Worm (Caenorhabditis elegans): Measurements from ENCODE around the gene dmsr-3.

Gene dmsr-3

DNA sequence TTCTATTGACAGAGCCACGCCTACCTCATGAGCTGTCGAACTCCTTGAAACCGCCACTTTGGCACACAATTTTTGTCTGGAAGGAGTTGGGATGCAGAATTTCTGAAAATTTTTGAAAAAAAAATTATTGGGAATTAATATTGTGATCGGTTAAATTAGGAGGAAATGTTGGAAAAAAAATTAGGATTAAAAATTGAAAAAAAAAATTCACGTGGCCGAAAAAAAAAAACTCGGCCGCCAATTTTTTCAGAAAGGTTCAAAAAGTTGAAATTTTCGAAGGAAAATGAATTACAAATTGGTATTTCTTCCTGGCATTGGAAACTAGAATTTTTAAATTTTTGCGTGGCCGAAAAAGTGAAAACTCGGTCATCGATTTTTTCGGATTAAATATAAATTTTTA is at the start of gene dmsr-3:
Gene dmsr-3, minus strand, starts transcription at position 101 of the 400 bp plus-strand sequence.
- TF ChIP-seq W03F9.2 (tag; optimal IDR thresholded peaks at IDR 0.05) (no peak), him-1 (tag; optimal IDR thresholded peaks at IDR 0.05) (no peak), dao-5 (tag; optimal IDR thresholded peaks at IDR 0.05) (no peak)

DNA sequence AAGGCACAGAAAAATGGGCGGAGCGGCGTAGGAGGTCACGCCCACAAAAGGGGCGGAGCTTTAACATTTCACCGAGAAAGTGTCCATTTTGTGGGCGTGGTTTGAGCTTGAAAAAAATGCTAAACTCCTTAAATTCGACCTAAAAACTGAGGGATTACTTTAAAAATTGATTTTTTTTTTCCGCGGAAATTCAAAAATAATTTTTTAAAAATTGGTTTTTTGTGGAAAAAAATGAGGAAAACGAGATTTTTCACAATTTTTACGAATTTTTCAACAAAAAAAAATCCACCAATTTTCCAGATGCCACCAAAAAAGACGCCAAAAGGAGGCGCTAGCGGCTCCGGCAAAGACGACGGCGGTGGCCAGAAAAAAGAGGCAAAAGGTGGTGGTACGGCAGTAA is 46.7 kb upstream of the dmsr-3 start, which contains the start of gene pinn-4:
Gene pinn-4, plus strand, starts transcription at position 301 of the 400 bp plus-strand sequence.
- no peak for TF ChIP-seq him-1 (tag; optimal IDR thresholded peaks at IDR 0.05)
- no peak for TF ChIP-seq dao-5 (tag; optimal IDR thresholded peaks at IDR 0.05)
- no peak for TF ChIP-seq W03F9.2 (tag; optimal IDR thresholded peaks at IDR 0.05)

DNA sequence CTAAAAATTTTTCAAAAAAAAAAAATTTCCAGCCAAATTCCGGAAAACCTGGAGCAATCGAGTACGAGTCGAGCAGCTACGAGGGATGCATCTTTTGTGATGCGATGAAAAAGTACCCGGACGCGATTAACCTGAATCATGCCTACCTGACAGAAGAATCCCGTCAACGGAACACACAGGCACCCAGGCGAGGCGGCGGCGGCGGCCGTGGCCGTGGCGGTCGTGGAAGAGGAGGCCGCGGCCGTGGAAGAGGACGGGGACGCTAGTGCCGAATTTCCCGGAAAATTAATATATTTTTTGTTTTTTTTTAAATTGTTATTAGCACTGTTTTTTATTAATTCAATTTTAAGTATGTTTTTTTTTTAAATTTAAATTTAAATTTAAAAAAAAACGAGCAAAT is 45.6 kb upstream of the dmsr-3 start:
- TF ChIP-seq him-1 (tag; optimal IDR thresholded peaks at IDR 0.05) (no peak), dao-5 (tag; optimal IDR thresholded peaks at IDR 0.05) (no peak), W03F9.2 (tag; optimal IDR thresholded peaks at IDR 0.05) (no peak)

DNA sequence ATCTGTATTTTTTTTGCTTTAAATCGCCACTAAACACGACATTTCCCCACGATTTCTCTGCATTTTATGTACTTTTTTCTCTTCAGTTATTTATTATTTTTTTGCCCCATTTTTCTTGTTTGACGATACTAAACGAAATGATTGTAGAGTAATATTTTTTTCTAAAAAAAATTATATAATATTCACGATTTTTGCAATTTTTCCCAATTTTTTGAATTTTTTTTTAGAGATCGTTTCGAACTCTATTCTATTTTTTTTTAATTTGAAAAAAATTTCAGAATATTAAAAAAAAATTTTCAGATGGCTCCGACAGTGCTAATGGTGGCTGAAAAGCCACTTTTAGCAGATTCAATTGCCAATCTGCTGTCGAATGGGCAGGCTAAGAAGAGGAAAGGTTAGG is 33.5 kb upstream of the dmsr-3 start, which contains the start of gene Y48C3A.14:
Gene Y48C3A.14, plus strand, starts transcription at position 301 of the 400 bp plus-strand sequence.
- TF ChIP-seq him-1 (tag; optimal IDR thresholded peaks at IDR 0.05) (no peak), W03F9.2 (tag; optimal IDR thresholded peaks at IDR 0.05) (no peak), dao-5 (tag; optimal IDR thresholded peaks at IDR 0.05) (no peak)

DNA sequence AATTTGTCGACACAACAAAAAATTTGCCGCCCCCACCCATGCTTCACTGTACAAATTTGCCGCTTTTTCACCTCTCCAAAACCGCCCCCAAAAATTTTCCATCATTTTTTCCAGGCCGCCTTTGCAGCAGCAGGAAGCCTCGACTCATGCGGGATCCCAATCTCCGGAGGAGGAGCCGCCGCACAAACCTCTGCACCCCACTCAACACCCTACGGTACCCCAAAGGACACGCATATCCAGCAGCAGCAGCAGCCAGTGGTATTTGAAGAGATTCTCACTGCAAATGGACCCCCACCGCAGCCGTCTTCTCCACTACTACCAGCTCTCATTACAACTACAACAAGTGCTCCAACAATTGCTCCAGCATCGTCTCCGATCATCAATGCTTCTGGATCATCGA is 27.1 kb upstream of the dmsr-3 start:
- TF ChIP-seq W03F9.2 (tag; optimal IDR thresholded peaks at IDR 0.05) (no peak), dao-5 (tag; optimal IDR thresholded peaks at IDR 0.05) (no peak), him-1 (tag; optimal IDR thresholded peaks at IDR 0.05) (no peak)

DNA sequence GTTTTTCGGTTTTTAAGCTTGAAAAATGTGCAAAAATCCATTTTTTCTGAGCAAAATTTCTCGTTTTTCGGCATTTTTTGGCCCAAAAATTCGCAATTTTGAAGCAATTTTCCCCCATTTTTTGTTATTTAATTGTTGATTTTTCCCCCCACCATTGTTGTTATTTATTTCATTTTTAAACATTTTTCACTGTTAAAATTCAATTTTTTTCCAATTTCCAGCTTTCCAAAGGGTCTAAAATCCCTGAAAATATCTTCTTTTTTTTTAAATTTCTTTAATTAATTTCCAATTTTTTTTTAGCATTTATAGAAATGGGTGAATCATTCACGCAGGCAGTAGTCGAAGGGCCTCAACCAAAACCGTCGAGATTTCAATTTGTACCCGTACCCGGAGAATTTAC is 20.1 kb upstream of the dmsr-3 start, which contains the start of gene Y48C3A.12:
Gene Y48C3A.12, plus strand, starts transcription at position 301 of the 400 bp plus-strand sequence.
- TF ChIP-seq W03F9.2 (tag; optimal IDR thresholded peaks at IDR 0.05) (no peak), him-1 (tag; optimal IDR thresholded peaks at IDR 0.05) (no peak), dao-5 (tag; optimal IDR thresholded peaks at IDR 0.05) (no peak)

DNA sequence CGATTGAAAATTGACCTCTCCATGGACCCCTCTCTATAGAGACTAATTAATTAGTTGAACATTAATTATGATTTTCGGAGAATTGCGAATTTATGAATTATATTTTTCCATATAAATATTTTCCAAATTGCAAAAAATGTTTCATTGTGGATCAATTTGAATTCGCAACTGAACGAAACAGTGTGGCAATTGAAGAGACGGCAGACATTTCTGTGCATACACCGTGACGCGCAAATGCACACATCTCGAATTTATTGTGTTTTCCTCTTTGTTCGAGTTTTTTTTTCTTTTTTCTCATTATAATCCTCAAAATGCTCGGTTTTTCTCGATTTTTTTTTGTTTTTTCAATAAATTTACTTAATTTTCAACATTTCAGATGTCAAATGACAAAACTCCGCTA is 13.2 kb upstream of the dmsr-3 start, which contains the start of gene Y48C3A.20:
Gene Y48C3A.20, plus strand, starts transcription at position 377 of the 400 bp plus-strand sequence.
- TF ChIP-seq him-1 (tag; optimal IDR thresholded peaks at IDR 0.05), result no peak
- peak; percentile 91 for TF ChIP-seq W03F9.2 (tag; optimal IDR thresholded peaks at IDR 0.05)
- no peak for TF ChIP-seq dao-5 (tag; optimal IDR thresholded peaks at IDR 0.05)

DNA sequence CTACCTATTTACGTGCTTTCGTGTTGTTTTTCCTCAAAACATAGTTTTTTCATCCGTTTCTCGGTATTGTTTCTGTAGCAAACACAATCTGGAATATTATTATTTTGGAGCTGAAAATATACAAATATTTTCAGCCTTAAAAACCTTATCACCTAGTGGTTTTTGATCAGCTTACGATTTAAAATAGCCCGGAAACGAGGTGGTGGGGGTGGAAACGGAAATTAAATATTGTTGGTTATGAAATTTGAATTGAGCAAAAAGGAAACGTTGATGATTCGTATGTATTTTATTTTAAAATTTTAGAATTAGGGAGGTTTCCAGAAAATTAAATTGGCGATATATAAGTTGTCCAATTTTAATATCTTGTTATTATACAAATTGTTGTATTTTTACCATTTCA is 11.8 kb upstream of the dmsr-3 start:
- no peak for TF ChIP-seq dao-5 (tag; optimal IDR thresholded peaks at IDR 0.05)
- TF ChIP-seq him-1 (tag; optimal IDR thresholded peaks at IDR 0.05), result no peak
- no peak for TF ChIP-seq W03F9.2 (tag; optimal IDR thresholded peaks at IDR 0.05)

DNA sequence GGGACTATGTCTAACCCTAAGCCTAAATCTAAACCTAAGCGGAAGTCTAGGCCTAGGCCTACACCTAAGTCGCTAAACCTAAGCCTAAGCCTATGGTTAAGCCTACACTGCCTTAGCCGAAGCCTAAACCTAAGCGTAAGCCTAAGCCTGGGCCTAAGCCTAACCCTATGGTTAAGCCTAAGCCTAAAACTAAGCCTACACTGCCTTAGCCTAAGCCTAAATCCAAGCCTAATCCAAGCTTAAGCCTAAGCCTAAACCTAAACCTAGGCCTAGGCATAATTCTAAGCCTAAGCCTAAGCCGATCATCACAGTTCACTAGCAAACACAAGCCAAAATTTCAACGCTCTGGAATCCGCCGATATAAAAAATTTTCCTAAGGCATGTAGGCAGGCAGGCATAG is 14.7 kb downstream of the dmsr-3 start:
- no peak for TF ChIP-seq dao-5 (tag; optimal IDR thresholded peaks at IDR 0.05)
- no peak for TF ChIP-seq W03F9.2 (tag; optimal IDR thresholded peaks at IDR 0.05)
- TF ChIP-seq him-1 (tag; optimal IDR thresholded peaks at IDR 0.05), result no peak

DNA sequence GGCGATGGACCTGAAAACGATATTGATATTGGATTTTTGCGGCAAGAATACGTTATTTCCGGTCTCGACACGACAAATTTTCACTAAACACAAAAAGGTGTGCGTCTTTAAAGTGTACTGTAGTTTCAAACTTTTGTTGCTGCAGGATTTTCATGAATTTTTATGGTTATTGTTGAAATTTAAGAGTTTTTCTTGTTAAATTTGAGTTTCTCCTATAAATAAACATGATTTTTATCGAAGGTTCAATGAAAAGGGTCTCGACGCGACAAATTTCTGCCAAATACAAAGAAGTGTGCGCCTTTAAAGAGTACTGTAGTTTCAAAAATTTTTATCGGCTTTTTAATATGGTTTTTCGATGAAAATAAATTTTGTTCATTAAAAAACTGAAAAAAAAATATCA is 16.0 kb downstream of the dmsr-3 start:
- TF ChIP-seq dao-5 (tag; optimal IDR thresholded peaks at IDR 0.05) (no peak), him-1 (tag; optimal IDR thresholded peaks at IDR 0.05) (no peak), W03F9.2 (tag; optimal IDR thresholded peaks at IDR 0.05) (no peak)

DNA sequence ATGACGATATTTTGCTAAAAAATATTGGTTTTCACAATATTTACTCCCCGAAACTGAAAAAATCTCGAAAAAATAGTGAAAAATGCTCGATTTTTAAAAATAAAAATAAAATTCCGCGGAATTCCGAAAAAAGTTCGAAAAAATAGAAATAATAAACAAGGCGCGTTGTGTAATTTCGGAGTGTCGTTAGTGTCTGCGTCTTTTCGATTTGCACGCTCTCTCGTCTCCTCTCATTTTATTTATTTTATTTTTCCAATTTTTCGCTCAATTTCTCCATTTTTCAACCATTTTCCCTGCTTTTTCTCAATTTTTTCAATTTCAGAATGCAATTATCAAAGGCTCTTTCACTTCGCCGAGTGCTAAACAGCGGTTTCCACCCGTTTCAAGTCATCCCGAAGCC is 18.0 kb downstream of the dmsr-3 start, which contains the start of gene mrpl-20:
Gene mrpl-20, plus strand, starts transcription at position 323 of the 400 bp plus-strand sequence.
- TF ChIP-seq W03F9.2 (tag; optimal IDR thresholded peaks at IDR 0.05) (no peak), dao-5 (tag; optimal IDR thresholded peaks at IDR 0.05) (no peak), him-1 (tag; optimal IDR thresholded peaks at IDR 0.05) (no peak)

DNA sequence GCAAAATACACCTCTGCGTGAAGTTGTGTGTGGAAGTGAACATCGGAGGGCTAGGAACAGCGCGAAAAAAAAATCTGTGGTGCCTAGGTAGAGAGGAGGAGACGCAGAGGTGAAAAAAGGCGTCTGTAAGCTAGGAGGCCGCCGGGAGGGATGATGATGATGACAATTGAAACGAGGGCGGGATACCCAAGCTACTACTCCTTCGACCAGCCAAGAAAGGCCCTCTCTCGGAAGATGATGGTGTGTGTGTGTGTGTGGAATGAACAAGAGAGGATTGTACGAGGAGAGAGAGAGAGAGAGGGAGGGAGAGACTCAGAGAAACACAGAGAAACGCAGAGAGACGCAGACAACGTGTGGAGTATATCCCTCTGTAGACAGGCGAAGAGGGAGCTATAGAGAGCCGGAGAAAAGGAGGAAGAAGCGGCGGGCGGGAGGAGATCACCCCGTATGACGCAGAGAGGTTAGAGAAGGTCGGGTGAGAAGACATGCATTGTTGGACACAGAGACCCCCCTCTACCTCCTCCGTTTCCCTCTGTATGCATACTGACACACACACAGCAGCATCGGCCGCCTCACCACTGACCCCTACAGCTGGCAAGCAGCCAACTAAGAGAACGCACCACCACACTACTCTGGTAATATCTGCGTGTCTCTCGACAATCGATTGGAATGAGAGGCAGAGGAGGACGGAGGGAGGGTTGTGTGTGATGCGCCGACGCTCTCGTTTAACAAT is 20.9 kb downstream of the dmsr-3 start:
- TF ChIP-seq him-1 (tag; optimal IDR thresholded peaks at IDR 0.05), result peak; percentile 91
- no peak for TF ChIP-seq dao-5 (tag; optimal IDR thresholded peaks at IDR 0.05)
- peak; percentile 13 for TF ChIP-seq W03F9.2 (tag; optimal IDR thresholded peaks at IDR 0.05)

DNA sequence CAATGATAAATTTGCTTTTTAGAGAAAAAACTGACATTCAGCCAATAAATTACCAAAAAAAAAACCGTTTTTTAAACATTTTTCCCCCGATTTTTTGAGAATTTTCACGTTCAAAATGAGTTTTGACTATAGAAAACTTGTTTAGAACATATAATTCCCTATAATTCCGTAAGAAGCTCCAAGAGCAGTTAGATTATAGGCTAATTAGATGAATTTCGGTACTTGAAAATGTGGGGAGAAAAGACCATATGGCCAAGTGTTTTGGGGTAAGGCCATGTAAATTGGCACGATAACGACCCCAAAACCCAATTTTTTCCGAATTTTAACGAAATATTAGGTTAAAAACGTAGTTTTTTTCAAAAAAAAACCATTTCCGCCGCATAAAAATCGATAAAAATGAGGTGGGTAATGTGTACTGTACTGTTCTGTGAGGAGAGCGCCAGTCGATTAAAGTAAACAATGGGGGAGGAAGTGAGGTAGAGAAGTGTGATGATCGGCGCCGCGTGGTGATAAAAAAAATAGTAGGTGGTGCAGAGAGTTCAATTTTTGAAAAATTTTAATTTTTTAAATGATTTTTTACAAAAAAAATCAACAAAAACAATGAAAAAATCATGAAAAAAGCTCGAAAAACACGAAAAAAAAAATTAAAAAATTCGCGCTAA is 22.8 kb downstream of the dmsr-3 start:
- TF ChIP-seq him-1 (tag; optimal IDR thresholded peaks at IDR 0.05), result no peak
- no peak for TF ChIP-seq W03F9.2 (tag; optimal IDR thresholded peaks at IDR 0.05)
- no peak for TF ChIP-seq dao-5 (tag; optimal IDR thresholded peaks at IDR 0.05)

DNA sequence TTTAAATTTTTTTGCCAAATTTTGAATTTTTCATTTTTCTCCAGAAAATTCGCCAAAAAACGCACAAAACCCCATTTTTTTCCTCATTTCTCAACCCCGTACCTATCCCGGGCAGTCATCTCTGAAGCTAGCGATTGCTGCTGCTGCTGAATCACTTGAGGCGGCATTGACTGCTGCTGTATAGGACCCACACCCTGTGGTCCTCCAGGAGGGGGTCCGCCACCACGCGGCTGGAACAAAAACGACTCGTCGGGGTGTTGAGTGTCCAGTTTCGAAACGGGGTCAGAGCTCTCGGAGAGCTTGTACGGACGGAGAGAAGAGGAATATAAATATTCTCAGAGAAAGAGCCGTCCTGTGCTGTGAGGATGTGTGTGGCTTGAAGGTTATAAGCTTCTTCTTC is 25.6 kb downstream of the dmsr-3 start, which contains the start of gene sam-10:
Gene sam-10, minus strand, starts transcription at position 167 of the 400 bp plus-strand sequence.
- TF ChIP-seq dao-5 (tag; optimal IDR thresholded peaks at IDR 0.05) (no peak), W03F9.2 (tag; optimal IDR thresholded peaks at IDR 0.05) (no peak), him-1 (tag; optimal IDR thresholded peaks at IDR 0.05) (no peak)
